Worm (Caenorhabditis elegans) whole organism, L4 larva: ENCODE results near the gene F08F3.6.

Source experiments
- ama-1 ChIP-seq: fragments of 150-350 bp; optimal IDR thresholded peaks from 2 replicates; lab custom pipeline; 2014; ENCODE audit warnings: inconsistent platforms, mixed read lengths
- egl-27 ChIP-seq: sonication (generic microtip); optimal IDR thresholded peaks from 3 replicates; lab custom pipeline; 2017; ENCODE audit warnings: missing biosample characterization, missing genetic modification reagents, missing genetic modification characterization
- fos-1 ChIP-seq: fragments of 150-350 bp; optimal IDR thresholded peaks from 2 replicates; lab custom pipeline; 2014; ENCODE audit warnings: missing biosample characterization, missing genetic modification characterization
- nhr-28 ChIP-seq: fragments of 150-350 bp; optimal IDR thresholded peaks from 2 replicates; lab custom pipeline; 2014; ENCODE audit warnings: missing biosample characterization, missing genetic modification characterization
- nhr-77 ChIP-seq: fragments of 150-350 bp; optimal IDR thresholded peaks from 2 replicates; lab custom pipeline; 2014; ENCODE audit warnings: missing biosample characterization, missing genetic modification characterization
- pqm-1 ChIP-seq: sonication (generic microtip); optimal IDR thresholded peaks from 2 replicates; lab custom pipeline; 2017; ENCODE audit warnings: missing biosample characterization, missing genetic modification characterization

- TF ChIP-seq fos-1, result no peak
- TF ChIP-seq ama-1 (lab: Kevin White, UChicago), result no peak
- TF ChIP-seq pqm-1 (tag; lab: Kevin White, UChicago), result no peak
- no peak for TF ChIP-seq nhr-28
- no peak for TF ChIP-seq egl-27 (tag; lab: Kevin White, UChicago)
- no peak for TF ChIP-seq nhr-77 (tag; lab: Kevin White, UChicago)
Observed at ce11 chrV:5447057-5447456, 27.2 kb upstream of the F08F3.6 start.
